Worm (Caenorhabditis elegans): ENCODE measurements around the gene grd-11.

The grd-11 gene

DNA sequence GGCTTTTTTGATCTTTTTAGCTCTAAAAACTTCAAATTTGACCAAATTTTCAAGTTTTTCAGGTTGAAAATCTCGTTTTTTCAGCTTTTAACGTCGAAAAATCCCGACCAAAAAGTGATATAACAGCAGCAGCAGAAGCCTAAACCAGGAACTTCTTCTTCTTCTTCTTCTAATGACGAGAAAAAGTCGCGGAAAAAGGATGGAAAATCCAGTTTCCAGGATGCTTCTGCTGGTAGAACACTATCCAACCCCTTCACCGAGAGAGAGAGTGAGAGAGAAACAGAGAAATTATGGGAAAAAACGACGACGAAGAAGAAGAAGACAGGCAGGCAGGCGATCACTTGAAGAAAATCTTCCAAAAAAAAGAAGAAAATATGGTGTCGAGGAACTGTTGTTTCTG lies 50.2 kb downstream of the grd-11 start:
- TF ChIP-seq ceh-16 (tag; optimal IDR thresholded peaks at IDR 0.05) = no peak
- no peak for TF ChIP-seq unc-62 (GFP tag; optimal IDR thresholded peaks at IDR 0.05)
- no peak for TF ChIP-seq nhr-25 (tag; optimal IDR thresholded peaks at IDR 0.05)
- TF ChIP-seq nhr-11 (tag; optimal IDR thresholded peaks at IDR 0.05) = no peak
- TF ChIP-seq ceh-82 (tag; optimal IDR thresholded peaks at IDR 0.05) = no peak
- no peak for TF ChIP-seq nhr-77 (tag; optimal IDR thresholded peaks at IDR 0.05)
- TF ChIP-seq zag-1 (tag; optimal IDR thresholded peaks at IDR 0.05) = no peak
- no peak for TF ChIP-seq egl-27 (tag; optimal IDR thresholded peaks at IDR 0.05)
- no peak for TF ChIP-seq nhr-23 (tag; optimal IDR thresholded peaks at IDR 0.05)
- no peak for TF ChIP-seq ztf-4 (tag; optimal IDR thresholded peaks at IDR 0.05)

DNA sequence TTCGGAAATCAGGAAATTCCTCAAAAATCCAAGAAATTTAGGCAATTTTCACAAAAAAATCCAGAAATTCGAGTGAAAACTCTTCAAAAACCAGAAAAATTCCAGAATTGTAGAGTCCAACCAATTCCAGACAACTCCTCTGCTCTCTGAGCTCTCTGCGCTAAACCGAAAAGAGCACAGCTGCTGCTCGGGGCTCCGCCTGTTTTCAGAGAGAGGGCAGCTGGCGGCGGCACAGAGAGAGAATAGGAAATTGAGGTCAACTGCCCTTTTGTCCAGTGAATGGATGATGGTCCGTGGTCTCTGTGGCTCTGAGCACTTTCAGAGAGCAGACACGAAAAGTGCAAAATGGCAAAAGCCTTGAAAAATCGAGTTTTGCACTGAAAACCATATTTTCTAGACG lies 52.4 kb downstream of the grd-11 start:
- no peak for TF ChIP-seq daf-12 (tag; optimal IDR thresholded peaks at IDR 0.05)

DNA sequence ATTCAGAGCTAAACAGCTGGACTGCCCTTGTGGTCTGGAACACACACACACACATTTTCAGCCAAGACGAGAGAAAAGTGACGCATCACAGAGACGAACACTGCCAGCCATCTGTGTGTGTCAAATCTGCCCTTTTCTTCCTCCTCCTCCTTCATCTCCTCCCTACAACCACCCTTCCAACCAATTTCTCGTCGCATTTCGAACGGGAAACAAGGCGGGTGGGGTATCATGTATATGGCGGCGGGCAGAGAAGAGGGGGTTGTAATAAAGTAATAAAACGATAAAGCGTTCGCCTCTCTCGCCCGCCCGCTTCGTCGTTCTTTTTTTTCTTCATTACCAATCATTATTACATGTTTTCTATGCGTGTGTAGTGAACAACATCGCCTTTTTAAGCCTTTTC lies 53.7 kb downstream of the grd-11 start:
- TF ChIP-seq elt-2 (tag; optimal IDR thresholded peaks at IDR 0.05) (peak; percentile 12), skn-1 (tag; optimal IDR thresholded peaks at IDR 0.05) (no peak)

DNA sequence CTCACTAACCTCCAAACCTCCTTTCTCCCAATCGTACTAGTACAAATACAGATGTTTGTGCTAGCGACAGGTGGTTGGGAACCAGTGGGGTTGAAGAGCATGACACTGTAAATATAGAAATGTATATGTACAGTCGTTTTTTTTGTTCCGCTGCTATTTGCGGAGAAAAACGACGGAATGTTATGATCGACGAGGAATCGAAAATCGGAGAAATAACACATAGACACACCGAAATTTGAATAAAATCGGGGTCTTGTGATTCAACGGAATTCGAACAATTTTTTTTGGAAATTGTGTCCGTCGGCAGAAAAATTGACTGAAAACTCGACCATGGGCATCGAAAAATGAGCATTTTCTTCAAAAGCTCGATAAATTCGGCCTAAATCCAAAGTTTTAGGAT lies 55.1 kb downstream of the grd-11 start, which contains the start of gene F53H2.3:
TSS of gene F53H2.3 (minus strand) at position 101 of the 400 bp plus-strand sequence.
- TF ChIP-seq nhr-12 (tag; optimal IDR thresholded peaks at IDR 0.05) (no peak), pha-4 (tag; optimal IDR thresholded peaks at IDR 0.05) (peak; percentile 35)

DNA sequence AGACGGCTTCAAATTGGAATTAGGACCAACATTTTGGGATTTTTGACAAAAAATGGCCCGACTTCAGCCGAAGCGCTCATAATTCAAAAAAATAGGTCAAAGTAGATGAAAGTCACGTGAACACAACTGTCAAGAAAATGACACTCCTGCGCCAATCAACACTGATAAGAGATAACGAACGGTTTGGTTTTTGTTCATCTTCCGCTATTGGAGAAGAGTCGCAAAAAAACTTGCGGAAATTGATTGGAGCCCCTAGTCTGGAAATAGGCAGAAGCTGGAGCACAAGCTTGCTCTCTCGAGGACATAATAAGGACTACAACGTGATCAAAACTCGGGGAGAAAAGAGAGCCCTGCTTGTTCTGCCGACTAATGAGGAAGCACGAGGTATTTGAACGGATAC lies 55.7 kb downstream of the grd-11 start:
- no peak for TF ChIP-seq nhr-25 (tag; optimal IDR thresholded peaks at IDR 0.05)
- TF ChIP-seq ceh-28 (tag; optimal IDR thresholded peaks at IDR 0.05) = no peak
- no peak for TF ChIP-seq elt-1 (tag; optimal IDR thresholded peaks at IDR 0.05)
- TF ChIP-seq nhr-11 (tag; optimal IDR thresholded peaks at IDR 0.05) = no peak
- no peak for TF ChIP-seq zag-1 (tag; optimal IDR thresholded peaks at IDR 0.05)
- TF ChIP-seq nhr-23 (tag; optimal IDR thresholded peaks at IDR 0.05) = peak; percentile 57
- no peak for TF ChIP-seq ZK546.5 (tag; optimal IDR thresholded peaks at IDR 0.05)
- TF ChIP-seq nhr-12 (tag; optimal IDR thresholded peaks at IDR 0.05) = no peak
- TF ChIP-seq elt-2 (tag; optimal IDR thresholded peaks at IDR 0.05) = peak; percentile 89
- peak; percentile 41 for TF ChIP-seq jun-1 (tag; optimal IDR thresholded peaks at IDR 0.05)
- TF ChIP-seq ceh-82 (tag; optimal IDR thresholded peaks at IDR 0.05) = no peak
- peak in 1 of 3 experiments; percentile 33 for TF ChIP-seq elt-3 (tag; optimal IDR thresholded peaks at IDR 0.05)
- peak; percentile 52 for TF ChIP-seq pqm-1 (tag; optimal IDR thresholded peaks at IDR 0.05)
- TF ChIP-seq egl-27 (tag; optimal IDR thresholded peaks at IDR 0.05) = no peak
- TF ChIP-seq snpc-4 (tag; optimal IDR thresholded peaks at IDR 0.05) = no peak
- TF ChIP-seq pha-4 (tag; optimal IDR thresholded peaks at IDR 0.05) = peak; percentile 18

DNA sequence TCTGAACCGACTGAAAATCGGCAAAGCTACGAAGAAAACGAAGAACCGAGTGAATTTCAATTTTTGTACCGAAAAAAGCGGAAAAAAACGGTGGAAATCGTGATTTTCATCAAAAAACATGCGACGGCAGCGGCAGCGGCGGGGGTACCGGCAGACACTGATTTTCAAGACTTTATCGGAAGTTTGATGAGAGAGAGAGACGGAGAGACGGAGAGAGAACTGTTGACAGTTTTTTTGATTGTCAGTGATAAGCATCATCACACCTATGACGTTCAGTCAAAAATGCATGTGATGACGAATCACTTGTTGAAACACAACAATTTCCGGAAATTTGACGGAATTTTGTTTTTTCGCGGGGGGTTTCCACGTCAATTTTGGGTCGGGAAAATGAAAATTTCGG lies 56.9 kb downstream of the grd-11 start:
- TF ChIP-seq pha-4 (tag; optimal IDR thresholded peaks at IDR 0.05) (peak; percentile 41), nhr-76 (tag; optimal IDR thresholded peaks at IDR 0.05) (no peak), nhr-12 (tag; optimal IDR thresholded peaks at IDR 0.05) (no peak), fkh-10 (GFP tag; optimal IDR thresholded peaks at IDR 0.05) (no peak), nhr-43 (tag; optimal IDR thresholded peaks at IDR 0.05; ENCODE audit: poor library complexity, severe bottlenecking) (peak; percentile 23), egl-5 (tag; optimal IDR thresholded peaks at IDR 0.05) (no peak), fkh-2 (tag; optimal IDR thresholded peaks at IDR 0.05) (no peak), pqm-1 (tag; optimal IDR thresholded peaks at IDR 0.05) (peak; percentile 85), jun-1 (tag; optimal IDR thresholded peaks at IDR 0.05) (peak; percentile 73), zag-1 (tag; optimal IDR thresholded peaks at IDR 0.05) (no peak), ceh-9 (tag; optimal IDR thresholded peaks at IDR 0.05) (no peak), sea-2 (GFP tag; optimal IDR thresholded peaks at IDR 0.05) (no peak), lin-15B (tag; optimal IDR thresholded peaks at IDR 0.05) (no peak), aly-2 (tag; optimal IDR thresholded peaks at IDR 0.05) (no peak), ceh-28 (tag; optimal IDR thresholded peaks at IDR 0.05) (no peak), elt-2 (tag; optimal IDR thresholded peaks at IDR 0.05) (peak; percentile 92), fos-1 (tag; optimal IDR thresholded peaks at IDR 0.05) (no peak), nhr-77 (tag; optimal IDR thresholded peaks at IDR 0.05) (no peak), elt-1 (tag; optimal IDR thresholded peaks at IDR 0.05) (no peak), ceh-82 (tag; optimal IDR thresholded peaks at IDR 0.05) (no peak), eor-1 (tag; optimal IDR thresholded peaks at IDR 0.05) (no peak), nhr-28 (tag; optimal IDR thresholded peaks at IDR 0.05) (no peak), nfya-1 (tag; optimal IDR thresholded peaks at IDR 0.05; ENCODE audit: insufficient read depth) (no peak), unc-62 (GFP tag; optimal IDR thresholded peaks at IDR 0.05) (no peak), ama-1 (optimal IDR thresholded peaks at IDR 0.05) (peak; percentile 32)

Measured in whole organism, L3 larva.